Worm (Caenorhabditis elegans) whole organism, late embryonic: ENCODE results near the gene nhr-153.

Source experiments
- F13H6.1 ChIP-seq: sonication (generic microtip); optimal IDR thresholded peaks from 2 replicates; lab custom pipeline; 2016; ENCODE audit warnings: missing genetic modification characterization, missing compliant biosample characterization
- K09A11.1 ChIP-seq: sonication (generic microtip); optimal IDR thresholded peaks from 2 replicates; lab custom pipeline; 2017; ENCODE audit warnings: antibody characterized with exemption, mild to moderate bottlenecking, missing genetic modification characterization, missing compliant biosample characterization; ENCODE audit not compliant: insufficient read depth
- T23F11.4 ChIP-seq: fragments of 200-800 bp; sonication (Bioruptor generic); optimal IDR thresholded peaks from 2 replicates; lab custom pipeline; 2018; ENCODE audit warnings: mild to moderate bottlenecking, missing genetic modification characterization, missing compliant biosample characterization
- Y22D7AL.16 ChIP-seq: sonication (generic microtip); optimal IDR thresholded peaks from 2 replicates; lab custom pipeline; 2016; ENCODE audit warnings: missing genetic modification characterization, missing compliant biosample characterization
- ahr-1 ChIP-seq: sonication (generic microtip); optimal IDR thresholded peaks from 2 replicates; lab custom pipeline; 2016; ENCODE audit warnings: missing genetic modification characterization, missing compliant biosample characterization
- ama-1 ChIP-seq: fragments of 150-350 bp; optimal IDR thresholded peaks from 2 replicates; lab custom pipeline; 2014
- ceh-19 ChIP-seq: fragments of 200-800 bp; sonication (Bioruptor generic); optimal IDR thresholded peaks from 2 replicates; lab custom pipeline; 2018; ENCODE audit warnings: mild to moderate bottlenecking, missing genetic modification characterization, missing compliant biosample characterization
- ceh-2 ChIP-seq: sonication (generic microtip); optimal IDR thresholded peaks from 2 replicates; lab custom pipeline; 2016; ENCODE audit warnings: missing genotype, missing genetic modification characterization, missing compliant biosample characterization
- ceh-24 ChIP-seq: sonication (generic microtip); optimal IDR thresholded peaks from 2 replicates; lab custom pipeline; 2016; ENCODE audit warnings: mild to moderate bottlenecking, missing genetic modification characterization, missing compliant biosample characterization
- ceh-31 ChIP-seq: sonication (generic microtip); optimal IDR thresholded peaks from 2 replicates; lab custom pipeline; 2016; ENCODE audit warnings: missing genetic modification characterization, missing compliant biosample characterization
- ceh-45 ChIP-seq: fragments of 200-800 bp; sonication (Bioruptor generic); IDR thresholded peaks from 2 replicates; pipeline ENCODE4 v1.3.6; 2022; ENCODE audit warnings: missing genetic modification reagents, missing genetic modification characterization, missing compliant biosample characterization
- ceh-6 ChIP-seq: fragments of 200-800 bp; sonication (Bioruptor generic); optimal IDR thresholded peaks from 2 replicates; lab custom pipeline; 2018; ENCODE audit warnings: mild to moderate bottlenecking, missing genetic modification characterization, missing compliant biosample characterization
- ceh-9 ChIP-seq: sonication (generic microtip); optimal IDR thresholded peaks from 2 replicates; lab custom pipeline; 2016; ENCODE audit warnings: mild to moderate bottlenecking, missing genetic modification characterization, inconsistent platforms, missing compliant biosample characterization
- elt-4 ChIP-seq: sonication (generic microtip); optimal IDR thresholded peaks from 2 replicates; lab custom pipeline; 2016; ENCODE audit warnings: missing genetic modification characterization, missing compliant biosample characterization
- ets-4 ChIP-seq: sonication (generic microtip); optimal IDR thresholded peaks from 2 replicates; lab custom pipeline; 2016; ENCODE audit warnings: missing genetic modification characterization, missing compliant biosample characterization
- fax-1 ChIP-seq: sonication (generic microtip); optimal IDR thresholded peaks from 2 replicates; lab custom pipeline; 2016; ENCODE audit warnings: missing genotype, missing genetic modification characterization, missing compliant biosample characterization
- fkh-6 ChIP-seq: sonication (generic microtip); optimal IDR thresholded peaks from 2 replicates; lab custom pipeline; 2016; ENCODE audit warnings: missing genetic modification characterization, missing compliant biosample characterization
- hlh-30 ChIP-seq: sonication (generic microtip); optimal IDR thresholded peaks from 2 replicates; lab custom pipeline; 2017; ENCODE audit warnings: antibody characterized with exemption, missing genetic modification characterization, missing compliant biosample characterization; ENCODE audit not compliant: insufficient read depth
- hlh-8 ChIP-seq: sonication (generic microtip); optimal IDR thresholded peaks from 2 replicates; lab custom pipeline; 2016; ENCODE audit warnings: missing genotype, missing genetic modification characterization, missing compliant biosample characterization
- lim-6 ChIP-seq: sonication (generic microtip); optimal IDR thresholded peaks from 2 replicates; lab custom pipeline; 2016; ENCODE audit warnings: missing genetic modification characterization, missing compliant biosample characterization
- lin-11 ChIP-seq: fragments of 200-800 bp; sonication (Bioruptor generic); optimal IDR thresholded peaks from 2 replicates; lab custom pipeline; 2018; ENCODE audit warnings: mild to moderate bottlenecking, missing genetic modification characterization, missing compliant biosample characterization
- madf-2 ChIP-seq: sonication (generic microtip); optimal IDR thresholded peaks from 2 replicates; lab custom pipeline; 2017; ENCODE audit warnings: missing genetic modification characterization, missing compliant biosample characterization
- mec-3 ChIP-seq: sonication (generic microtip); optimal IDR thresholded peaks from 2 replicates; lab custom pipeline; 2016; ENCODE audit warnings: borderline replicate concordance, missing genetic modification characterization, missing compliant biosample characterization
- nhr-11 ChIP-seq: fragments of 150-350 bp; optimal IDR thresholded peaks from 2 replicates; lab custom pipeline; 2014; ENCODE audit warnings: missing biosample characterization, missing genetic modification characterization
- nhr-232 ChIP-seq: sonication (generic microtip); optimal IDR thresholded peaks from 2 replicates; lab custom pipeline; 2016; ENCODE audit warnings: missing genetic modification characterization, missing compliant biosample characterization
- npax-4 ChIP-seq: sonication (generic microtip); optimal IDR thresholded peaks from 2 replicates; lab custom pipeline; 2016; ENCODE audit warnings: missing genetic modification characterization, missing compliant biosample characterization
- odd-2 ChIP-seq: sonication (generic microtip); optimal IDR thresholded peaks from 2 replicates; lab custom pipeline; 2017; ENCODE audit warnings: antibody characterized with exemption, mild to moderate bottlenecking, missing genetic modification characterization, missing compliant biosample characterization
- pax-1 ChIP-seq: fragments of 150-350 bp; optimal IDR thresholded peaks from 2 replicates; lab custom pipeline; 2014; ENCODE audit warnings: missing biosample characterization, missing genetic modification characterization
- pha-4 ChIP-seq: fragments of 150-350 bp; optimal IDR thresholded peaks from 2 replicates; lab custom pipeline; 2018; ENCODE audit warnings: missing biosample characterization, missing genetic modification reagents, missing genetic modification characterization
- pqm-1 ChIP-seq: sonication (generic microtip); optimal IDR thresholded peaks from 2 replicates; lab custom pipeline; 2016; ENCODE audit warnings: missing genetic modification characterization, missing compliant biosample characterization
- pros-1 ChIP-seq: fragments of 150-350 bp; optimal IDR thresholded peaks from 2 replicates; lab custom pipeline; 2014; ENCODE audit warnings: missing biosample characterization, missing genetic modification reagents, missing genetic modification characterization
- sdc-2 ChIP-seq: sonication (generic microtip); optimal IDR thresholded peaks from 2 replicates; lab custom pipeline; 2016; ENCODE audit warnings: missing genotype, missing genetic modification characterization, missing compliant biosample characterization
- tbx-2 ChIP-seq: sonication (generic microtip); optimal IDR thresholded peaks from 2 replicates; lab custom pipeline; 2016; ENCODE audit warnings: missing genetic modification characterization, missing compliant biosample characterization
- tbx-7 ChIP-seq: sonication (generic microtip); optimal IDR thresholded peaks from 2 replicates; lab custom pipeline; 2016; ENCODE audit warnings: missing genotype, missing genetic modification characterization, missing compliant biosample characterization
- unc-3 ChIP-seq, 2 experiments: fragments of 200-800 bp in 1 of 2; sonication (Bioruptor generic) in 1 of 2; sonication (generic microtip) in 1 of 2; conservative IDR thresholded peaks in 1 of 2; optimal IDR thresholded peaks in 1 of 2; 2 replicates each; pipeline versions ENCODE4 v1.3.6 to Lab custom; 2016 to 2022; ENCODE audit warnings: missing compliant biosample characterization in 2 of 2, missing genetic modification characterization in 2 of 2, missing genetic modification reagents in 1 of 2
- unc-55 ChIP-seq: sonication (generic microtip); optimal IDR thresholded peaks from 2 replicates; lab custom pipeline; 2017; ENCODE audit warnings: missing biosample characterization, missing genetic modification reagents, missing genetic modification characterization
- zip-5 ChIP-seq: sonication (generic microtip); optimal IDR thresholded peaks from 2 replicates; lab custom pipeline; 2016; ENCODE audit warnings: missing genetic modification characterization, missing compliant biosample characterization

nhr-153 gene

DNA sequence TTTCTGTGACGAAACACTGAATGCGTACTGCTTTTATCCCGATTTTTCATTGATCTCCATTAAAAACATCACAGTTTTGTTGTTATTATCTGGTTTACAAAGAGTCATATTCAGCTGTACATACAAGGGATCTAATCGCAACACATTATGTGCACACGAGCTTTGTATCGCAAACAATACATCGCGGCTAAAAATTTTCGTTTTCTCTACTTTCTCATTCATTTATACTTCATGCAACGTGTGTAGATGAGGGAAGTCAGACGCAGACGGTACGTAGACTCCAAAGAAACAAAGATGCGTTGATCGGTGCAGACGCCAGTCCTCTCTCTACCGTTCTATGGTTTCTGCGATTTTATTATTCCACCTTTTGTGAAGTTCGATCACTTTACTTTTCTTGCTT is 2.8 kb downstream of the nhr-153 start, which contains the start of gene nhr-136:
Gene nhr-136 (plus strand): TSS at position 301 of the 400 bp plus-strand sequence.
- TF ChIP-seq odd-2 (tag; lab: Kevin White, UChicago), result no peak
- no peak for TF ChIP-seq ceh-6 (GFP tag; lab: Kevin White, UChicago)
- TF ChIP-seq ceh-19 (GFP tag; lab: Kevin White, UChicago), result no peak
- no peak for TF ChIP-seq pax-1
- no peak for TF ChIP-seq hlh-30 (tag; lab: Kevin White, UChicago)
- no peak for TF ChIP-seq madf-2 (tag; lab: Kevin White, UChicago)
- TF ChIP-seq fax-1 (tag; lab: Kevin White, UChicago), result no peak
- TF ChIP-seq mec-3 (tag; lab: Kevin White, UChicago), result no peak

DNA sequence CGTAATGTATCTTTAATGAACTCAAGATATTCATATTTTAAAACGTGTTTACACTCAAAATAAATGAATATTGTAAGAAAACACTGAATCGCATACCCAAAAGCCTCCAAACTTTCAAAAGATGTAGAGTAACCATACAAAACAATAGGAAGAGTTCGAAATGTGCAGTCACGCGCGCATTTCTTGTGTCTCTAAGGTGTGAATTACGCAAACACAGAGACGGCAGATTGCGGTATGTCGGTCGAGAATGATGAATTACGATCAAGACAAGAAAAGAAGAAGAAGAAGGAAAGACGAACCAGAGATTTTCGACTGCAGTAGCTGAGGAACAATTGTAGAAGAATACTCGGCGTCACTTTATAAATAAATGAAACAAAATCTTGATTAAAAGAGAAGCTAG is 7.4 kb downstream of the nhr-153 start, which contains the start of gene lhpp-1:
Gene lhpp-1 (minus strand): TSS at position 354 of the 400 bp plus-strand sequence.
- TF ChIP-seq Y22D7AL.16 (tag; lab: Kevin White, UChicago) (no peak), nhr-11 (no peak), hlh-30 (tag; lab: Kevin White, UChicago) (peak; percentile 55), F13H6.1 (tag; lab: Kevin White, UChicago) (no peak), T23F11.4 (GFP tag; lab: Kevin White, UChicago) (no peak), unc-55 (peak; percentile 33), pha-4 (tag; lab: Kevin White, UChicago) (no peak), ama-1 (no peak), npax-4 (no peak), lin-11 (tag; lab: Kevin White, UChicago) (no peak), madf-2 (tag; lab: Kevin White, UChicago) (no peak), elt-4 (tag; lab: Kevin White, UChicago) (no peak), pros-1 (tag; lab: Kevin White, UChicago) (no peak), pax-1 (no peak), tbx-2 (tag; lab: Kevin White, UChicago) (no peak)

DNA sequence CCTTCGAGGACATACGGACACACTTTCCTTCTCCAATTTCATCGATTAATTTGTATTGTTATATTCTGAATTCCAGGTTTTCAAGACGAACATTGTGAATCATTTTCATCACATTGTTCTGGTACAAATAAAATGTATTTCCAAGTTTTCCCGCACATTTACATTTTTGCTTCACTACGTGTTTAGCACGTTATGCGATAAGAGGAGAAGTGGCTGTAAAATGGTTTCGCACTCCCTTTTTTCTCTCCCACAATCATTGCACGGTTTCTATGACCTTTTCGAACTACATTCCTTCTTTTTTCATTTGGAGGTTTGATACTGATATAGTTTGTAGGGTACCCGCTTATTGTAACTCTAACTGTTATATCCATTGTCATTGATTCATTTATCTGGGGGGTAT is 9.7 kb downstream of the nhr-153 start:
- TF ChIP-seq K09A11.1 (no peak), tbx-7 (tag; lab: Kevin White, UChicago) (no peak)

DNA sequence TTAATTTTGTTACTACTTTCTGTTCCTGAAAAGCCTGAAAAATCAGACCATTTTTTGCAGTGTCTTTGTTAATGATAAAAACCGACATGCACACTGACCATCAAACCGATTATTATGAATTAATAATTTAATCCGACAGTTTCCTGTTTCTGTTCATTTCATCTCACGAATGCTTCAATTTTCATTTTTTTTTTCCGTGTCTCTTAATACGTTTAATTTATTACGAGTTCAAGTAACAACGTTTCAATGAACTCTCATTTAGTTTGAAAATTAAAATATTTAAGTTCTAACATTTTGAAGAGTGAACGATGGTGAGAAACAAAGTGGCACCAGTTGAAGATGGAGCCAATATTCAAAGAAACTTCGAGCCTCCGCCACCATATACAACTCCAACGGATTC is 10.7 kb downstream of the nhr-153 start, which contains the start of gene spin-1:
Gene spin-1 (plus strand): TSS at position 301 of the 400 bp plus-strand sequence.
- no peak for TF ChIP-seq K09A11.1
- no peak for TF ChIP-seq nhr-11
- TF ChIP-seq fkh-6 (tag; lab: Kevin White, UChicago), result no peak
- TF ChIP-seq ahr-1 (tag; lab: Kevin White, UChicago), result no peak
- TF ChIP-seq hlh-8, result no peak
- TF ChIP-seq tbx-7 (tag; lab: Kevin White, UChicago), result no peak
- TF ChIP-seq unc-3 (GFP tag; conservative IDR thresholded peaks at IDR 0.05; lab: Robert Waterston, UW), result no peak
- no peak for TF ChIP-seq unc-3 (tag; optimal IDR thresholded peaks at IDR 0.05; lab: Kevin White, UChicago)
- no peak for TF ChIP-seq pax-1
- no peak for TF ChIP-seq ceh-45 (GFP tag; lab: Robert Waterston, UW)
- no peak for TF ChIP-seq pha-4 (tag; lab: Kevin White, UChicago)
- no peak for TF ChIP-seq ceh-24 (tag; lab: Kevin White, UChicago)
- no peak for TF ChIP-seq ceh-19 (GFP tag; lab: Kevin White, UChicago)
- no peak for TF ChIP-seq lin-11 (tag; lab: Kevin White, UChicago)

DNA sequence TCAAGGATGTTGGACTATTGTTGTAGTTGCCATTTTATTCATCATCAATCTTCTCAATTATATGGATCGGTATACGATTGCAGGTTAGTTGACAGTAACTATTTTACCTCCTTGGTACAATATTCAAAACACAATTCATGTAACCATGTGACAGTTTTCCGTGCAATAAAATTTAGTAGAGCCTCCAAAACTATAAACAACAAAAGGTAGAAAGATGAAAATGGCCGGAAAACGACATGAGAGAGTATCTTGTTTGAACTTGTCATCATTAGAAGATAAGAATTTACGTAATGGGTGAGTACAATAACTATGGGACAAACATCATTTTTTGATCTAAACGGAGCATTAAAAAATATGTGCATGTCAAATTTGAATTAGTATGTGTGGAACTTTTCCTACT is 11.1 kb downstream of the nhr-153 start:
- TF ChIP-seq ets-4 (tag; lab: Kevin White, UChicago), result no peak
- TF ChIP-seq nhr-232, result no peak
- TF ChIP-seq madf-2 (tag; lab: Kevin White, UChicago), result no peak
- no peak for TF ChIP-seq hlh-8
- no peak for TF ChIP-seq ama-1
- TF ChIP-seq ceh-9 (tag; lab: Kevin White, UChicago), result no peak
- no peak for TF ChIP-seq npax-4
- TF ChIP-seq ceh-31, result no peak
- no peak for TF ChIP-seq sdc-2
- no peak for TF ChIP-seq lim-6
- TF ChIP-seq zip-5, result no peak
- no peak for TF ChIP-seq unc-3 (GFP tag; conservative IDR thresholded peaks at IDR 0.05; lab: Robert Waterston, UW)
- TF ChIP-seq unc-3 (tag; optimal IDR thresholded peaks at IDR 0.05; lab: Kevin White, UChicago), result no peak
- TF ChIP-seq pqm-1, result no peak
- TF ChIP-seq ceh-2, result no peak
- TF ChIP-seq elt-4 (tag; lab: Kevin White, UChicago), result no peak
